Worm (Caenorhabditis elegans): ENCODE measurements around the gene ttr-36.

- TF ChIP-seq nfya-1 (tag; optimal IDR thresholded peaks at IDR 0.05) (no peak), ama-1 (optimal IDR thresholded peaks at IDR 0.05) (no peak), K02D7.2 (tag; optimal IDR thresholded peaks at IDR 0.05) (no peak), dve-1 (tag; optimal IDR thresholded peaks at IDR 0.05) (no peak), ceh-22 (tag; optimal IDR thresholded peaks at IDR 0.05) (no peak), pha-4 (tag; optimal IDR thresholded peaks at IDR 0.05) (no peak)
These were observed 49.0 kb upstream of the ttr-36 start, which contains the start of gene K04E7.1 for ce11 chrX:6461729-6462128.
